Worm (Caenorhabditis elegans) whole organism, mixed stage, embryonic: ENCODE results near the gene clec-234.

Experiments
- blmp-1 ChIP-seq: fragments of 150-350 bp; optimal IDR thresholded peaks from 2 replicates; lab custom pipeline; 2014; ENCODE audit warnings: missing biosample characterization, missing genetic modification characterization
- ceh-39 ChIP-seq: fragments of 150-350 bp; optimal IDR thresholded peaks from 2 replicates; lab custom pipeline; 2014; ENCODE audit warnings: missing biosample characterization, missing genetic modification characterization
- ceh-43 ChIP-seq: fragments of 200-800 bp; sonication (Bioruptor generic); optimal IDR thresholded peaks from 2 replicates; lab custom pipeline; 2018; ENCODE audit warnings: mild to moderate bottlenecking, missing genetic modification characterization, moderate library complexity, missing compliant biosample characterization
- ces-1 ChIP-seq: fragments of 150-350 bp; optimal IDR thresholded peaks from 2 replicates; lab custom pipeline; 2014; ENCODE audit warnings: missing biosample characterization, missing genetic modification reagents, missing genetic modification characterization
- drap-1 ChIP-seq: fragments of 200-800 bp; sonication (Bioruptor generic); optimal IDR thresholded peaks from 3 replicates; lab custom pipeline; 2018; ENCODE audit warnings: mild to moderate bottlenecking, missing genetic modification characterization, missing compliant biosample characterization
- elt-3 ChIP-seq: fragments of 150-350 bp; optimal IDR thresholded peaks from 2 replicates; lab custom pipeline; 2014; ENCODE audit warnings: missing biosample characterization, missing genetic modification characterization
- lin-13 ChIP-seq: fragments of 150-350 bp; optimal IDR thresholded peaks from 2 replicates; lab custom pipeline; 2014; ENCODE audit warnings: missing biosample characterization, missing genetic modification characterization
- lsy-2 ChIP-seq: fragments of 150-350 bp; optimal IDR thresholded peaks from 2 replicates; lab custom pipeline; 2014; ENCODE audit warnings: missing biosample characterization, missing genetic modification characterization
- mab-5 ChIP-seq: fragments of 150-350 bp; optimal IDR thresholded peaks from 2 replicates; lab custom pipeline; 2014; ENCODE audit warnings: missing biosample characterization, missing genetic modification characterization
- nhr-76 ChIP-seq: sonication (generic microtip); optimal IDR thresholded peaks from 2 replicates; lab custom pipeline; 2017; ENCODE audit warnings: missing biosample characterization, missing genetic modification characterization
- pha-4 ChIP-seq: fragments of 150-350 bp; optimal IDR thresholded peaks from 2 replicates; lab custom pipeline; 2018; ENCODE audit warnings: missing biosample characterization, missing genetic modification reagents, missing genetic modification characterization
- snpc-4 ChIP-seq: fragments of 150-350 bp; optimal IDR thresholded peaks from 2 replicates; lab custom pipeline; 2014; ENCODE audit warnings: missing biosample characterization, missing genetic modification characterization
- unc-39 ChIP-seq: fragments of 150-350 bp; optimal IDR thresholded peaks from 2 replicates; lab custom pipeline; 2014; ENCODE audit warnings: missing biosample characterization, missing genetic modification characterization
- ztf-11 ChIP-seq: fragments of 150-350 bp; optimal IDR thresholded peaks from 2 replicates; lab custom pipeline; 2014; ENCODE audit warnings: missing biosample characterization, missing genetic modification characterization

DNA sequence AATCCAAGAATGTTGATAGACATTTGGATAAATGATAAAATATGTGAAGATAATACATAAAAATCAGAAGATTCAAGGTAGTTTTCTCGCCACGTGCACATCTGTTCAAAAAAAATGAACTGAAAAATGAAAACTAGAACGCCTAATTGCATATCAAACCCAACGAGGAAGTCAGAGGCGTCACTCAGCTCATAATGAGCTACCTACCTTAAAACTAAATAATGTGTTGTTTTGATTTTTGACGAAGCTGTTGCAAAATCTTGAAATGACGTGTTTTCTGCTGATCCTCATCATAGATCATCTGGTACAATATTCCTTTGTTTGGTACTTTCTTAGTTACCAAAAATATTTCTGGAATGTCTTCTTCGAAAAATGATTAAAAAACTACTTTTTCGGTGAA is 37.5 kb upstream of the clec-234 start, which contains the start of gene srh-138:
- TF ChIP-seq mab-5 (tag; lab: Kevin White, UChicago) (no peak), pha-4 (tag; lab: Kevin White, UChicago) (no peak), snpc-4 (no peak), lsy-2 (tag; lab: Kevin White, UChicago) (no peak), blmp-1 (tag; lab: Kevin White, UChicago) (no peak), ces-1 (GFP tag; lab: Kevin White, UChicago) (no peak), ceh-43 (no peak), elt-3 (tag; lab: Kevin White, UChicago) (no peak), drap-1 (GFP tag; lab: Kevin White, UChicago) (no peak), nhr-76 (tag; lab: Kevin White, UChicago) (no peak), lin-13 (tag; lab: Kevin White, UChicago) (no peak), ztf-11 (tag; lab: Kevin White, UChicago) (no peak), ceh-39 (tag; lab: Kevin White, UChicago) (no peak), unc-39 (tag; lab: Kevin White, UChicago) (no peak)
